Fruit fly (Drosophila melanogaster) whole organism, adult: ENCODE results near the gene LManII.

Experiments used
- CG14711 ChIP-seq: fragments of 200-800 bp; sonication (Bioruptor generic); optimal IDR thresholded peaks from 2 replicates; lab custom pipeline; 2018; ENCODE audit warnings: missing biosample characterization, mild to moderate bottlenecking, missing genetic modification characterization, moderate library complexity
- Crg-1 ChIP-seq: fragments of 200-800 bp; sonication (Bioruptor generic); optimal IDR thresholded peaks from 2 replicates; lab custom pipeline; 2016; ENCODE audit warnings: missing biosample characterization, missing genetic modification characterization
- Hr96 ChIP-seq: fragments of 200-800 bp; sonication (Bioruptor generic); optimal IDR thresholded peaks from 2 replicates; lab custom pipeline; 2016; ENCODE audit warnings: missing biosample characterization, missing genetic modification characterization
- ovo ChIP-seq: fragments of 200-800 bp; sonication (Bioruptor generic); optimal IDR thresholded peaks from 2 replicates; lab custom pipeline; 2016; ENCODE audit warnings: missing biosample characterization, missing genetic modification characterization

DNA sequence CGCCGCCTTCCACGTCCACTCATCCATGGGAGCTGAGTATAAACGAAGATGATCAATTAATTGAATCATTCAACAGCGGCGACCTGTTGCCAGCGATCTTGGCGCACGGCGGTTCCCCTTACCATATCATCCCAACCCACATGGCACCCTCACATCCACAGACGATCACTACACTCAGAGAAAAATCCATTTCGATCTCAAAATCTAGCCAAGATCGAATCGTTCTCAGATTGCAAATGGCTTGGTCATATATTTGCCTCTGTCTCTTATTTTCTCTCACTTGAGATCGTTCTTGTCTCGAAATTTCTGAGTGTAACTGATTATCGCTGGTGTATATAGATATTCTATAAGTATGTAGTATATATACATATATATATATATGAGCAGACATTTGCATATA is 10.9 kb downstream of the LManII start:
- TF ChIP-seq Crg-1 (GFP tag; lab: Kevin White, UChicago), result no peak
- no peak for TF ChIP-seq ovo
- no peak for TF ChIP-seq CG14711 (tag; lab: Kevin White, UChicago)
- TF ChIP-seq Hr96 (GFP tag; lab: Kevin White, UChicago), result no peak
